Worm (Caenorhabditis elegans) whole organism, L2 larva: ENCODE results near the gene cho-1.

Experiments
- lin-13 ChIP-seq: fragments of 150-350 bp; optimal IDR thresholded peaks from 2 replicates; lab custom pipeline; 2014; ENCODE audit warnings: missing biosample characterization, missing genetic modification reagents, missing genetic modification characterization
- nhr-6 ChIP-seq: fragments of 150-350 bp; optimal IDR thresholded peaks from 2 replicates; lab custom pipeline; 2014; ENCODE audit warnings: missing biosample characterization, missing genetic modification characterization
- unc-62 ChIP-seq: fragments of 150-350 bp; optimal IDR thresholded peaks from 2 replicates; lab custom pipeline; 2014; ENCODE audit warnings: missing biosample characterization, missing genetic modification reagents, missing genetic modification characterization

- no peak for TF ChIP-seq unc-62 (GFP tag; lab: Kevin White, UChicago)
- TF ChIP-seq lin-13 (GFP tag; lab: Kevin White, UChicago), result no peak
- TF ChIP-seq nhr-6 (tag; lab: Kevin White, UChicago), result no peak
Observed at ce11 chrIV:13204037-13204436, 10.3 kb downstream of the cho-1 start, which contains the start of gene ced-3.
